Fruit fly (Drosophila melanogaster): Measurements from ENCODE around the gene CG13784.

The CG13784 gene

DNA sequence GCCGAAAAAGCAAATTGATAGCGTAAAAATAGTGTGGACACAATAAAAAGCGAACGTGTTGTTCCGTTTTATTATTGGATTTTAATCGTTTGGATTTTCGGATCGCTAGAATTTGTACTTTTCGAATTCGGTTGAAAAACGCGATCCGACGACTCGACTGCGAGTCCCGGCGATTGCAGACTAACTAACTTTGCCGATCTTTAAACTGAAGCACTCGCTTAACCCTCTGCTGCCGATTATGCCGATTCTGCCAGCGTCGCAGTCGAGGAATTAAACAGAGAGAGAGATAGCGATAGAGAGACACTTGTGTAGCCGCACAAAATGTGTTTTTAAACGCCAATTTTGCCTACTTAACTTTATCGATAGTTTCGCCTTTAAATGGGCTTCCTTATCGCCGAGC lies 20.5 kb upstream of the CG13784 start (continued):
- TF ChIP-seq rib (GFP tag; IDR thresholded peaks at IDR 0.05) (peak; percentile 17; the same call in 1 of the 2 replicates), Gsc (GFP tag; IDR thresholded peaks at IDR 0.05) (no peak), p53 (GFP tag; optimal IDR thresholded peaks at IDR 0.05) (no peak), CG10147 (GFP tag; optimal IDR thresholded peaks at IDR 0.05) (no peak), CG13287 (GFP tag; IDR thresholded peaks at IDR 0.05; ENCODE audit: partially characterized antibody) (peak; percentile 28; the same call in 1 of the 2 replicates), CG1233 (GFP tag; optimal IDR thresholded peaks at IDR 0.05) (no peak), Aef1 (GFP tag; IDR thresholded peaks at IDR 0.05) (no peak), CG10431 (GFP tag; optimal IDR thresholded peaks at IDR 0.05) (no peak), pnt (GFP tag; optimal IDR thresholded peaks at IDR 0.05) (no peak), dimm (GFP tag; IDR thresholded peaks at IDR 0.05) (no peak), CG2875 (GFP tag; optimal IDR thresholded peaks at IDR 0.05) (no peak), CG7963 (GFP tag; IDR thresholded peaks at IDR 0.05; ENCODE audit: partially characterized antibody) (no peak), CG3281 (GFP tag; optimal IDR thresholded peaks at IDR 0.05) (no peak), CG4617 (GFP tag; optimal IDR thresholded peaks at IDR 0.05; ENCODE audit: borderline replicate concordance) (no peak), maf-S (GFP tag; optimal IDR thresholded peaks at IDR 0.05) (no peak), pita (GFP tag; optimal IDR thresholded peaks at IDR 0.05) (no peak), vvl (GFP tag; IDR thresholded peaks at IDR 0.05) (no peak), NC2β (GFP tag; optimal IDR thresholded peaks at IDR 0.05) (no peak), chm (GFP tag; IDR thresholded peaks at IDR 0.05) (no peak), Poxn (GFP tag; IDR thresholded peaks at IDR 0.05) (no peak), CG8089 (GFP tag; optimal IDR thresholded peaks at IDR 0.05) (no peak), CG3163 (GFP tag; optimal IDR thresholded peaks at IDR 0.05) (no peak), CG6765 (GFP tag; optimal IDR thresholded peaks at IDR 0.05) (no peak), Vsx1 (GFP tag; optimal IDR thresholded peaks at IDR 0.05) (no peak), gt (GFP tag; IDR thresholded peaks at IDR 0.05) (no peak), gce (GFP tag; IDR thresholded peaks at IDR 0.05) (no peak), CG33213 (GFP tag; optimal IDR thresholded peaks at IDR 0.05) (no peak), Atf6 (GFP tag; IDR thresholded peaks at IDR 0.05) (0 out of 2 replicates have a peak, but pooled peaks have one; percentile 30), gcm (GFP tag; optimal IDR thresholded peaks at IDR 0.05) (no peak), Dip3 (GFP tag; optimal IDR thresholded peaks at IDR 0.05) (no peak), CG6813 (GFP tag; optimal IDR thresholded peaks at IDR 0.05) (no peak), nerfin-2 (GFP tag; IDR thresholded peaks at IDR 0.05; ENCODE audit: partially characterized antibody) (no peak), CG7786 (GFP tag; optimal IDR thresholded peaks at IDR 0.05) (no peak), MTF-1 (GFP tag; optimal IDR thresholded peaks at IDR 0.05; ENCODE audit: borderline replicate concordance) (no peak), Six4 (GFP tag; optimal IDR thresholded peaks at IDR 0.05) (no peak), CG2202 (tag; optimal IDR thresholded peaks at IDR 0.05) (no peak), crol (GFP tag; IDR thresholded peaks at IDR 0.05) (no peak), slp2 (GFP tag; optimal IDR thresholded peaks at IDR 0.05) (no peak), dysf (GFP tag; IDR thresholded peaks at IDR 0.05) (no peak), CG8765 (GFP tag; IDR thresholded peaks at IDR 0.05) (no peak), CG13624 (GFP tag; optimal IDR thresholded peaks at IDR 0.05) (no peak), slou (GFP tag; optimal IDR thresholded peaks at IDR 0.05) (no peak), CG9609 (GFP tag; optimal IDR thresholded peaks at IDR 0.05) (no peak), zfh1 (GFP tag; IDR thresholded peaks at IDR 0.05) (0 out of 3 replicates have a peak, but pooled peaks have one; percentile 29), Mrtf (GFP tag; IDR thresholded peaks at IDR 0.05) (no peak), CG18011 (GFP tag; optimal IDR thresholded peaks at IDR 0.05) (no peak), CG11560 (tag; IDR thresholded peaks at IDR 0.05) (no peak), CG12391 (tag; optimal IDR thresholded peaks at IDR 0.05) (no peak), NK7.1 (GFP tag; optimal IDR thresholded peaks at IDR 0.05) (no peak), HmgZ (tag; optimal IDR thresholded peaks at IDR 0.05) (no peak), CG34422 (GFP tag; IDR thresholded peaks at IDR 0.05) (0 out of 3 replicates have a peak, but pooled peaks have one; percentile 37), CG8924 (tag; optimal IDR thresholded peaks at IDR 0.05) (no peak)

Measured in whole organism, embryonic.